Worm (Caenorhabditis elegans) whole organism, mixed stage, embryonic: ENCODE measurements around the gene nfx-1.

ENCODE experiments used
- ceh-43 ChIP-seq: fragments of 200-800 bp; sonication (Bioruptor generic); optimal IDR thresholded peaks from 2 replicates; lab custom pipeline; 2018; ENCODE audit warnings: mild to moderate bottlenecking, missing genetic modification characterization, moderate library complexity, missing compliant biosample characterization
- elt-1 ChIP-seq: sonication (generic microtip); optimal IDR thresholded peaks from 2 replicates; lab custom pipeline; 2017; ENCODE audit warnings: missing genetic modification characterization, mild to moderate bottlenecking, missing compliant biosample characterization, antibody characterized with exemption, moderate library complexity, borderline replicate concordance; ENCODE audit not compliant: insufficient read depth
- lin-13 ChIP-seq: fragments of 150-350 bp; optimal IDR thresholded peaks from 2 replicates; lab custom pipeline; 2014; ENCODE audit warnings: missing biosample characterization, missing genetic modification characterization
- lin-32 ChIP-seq: fragments of 200-800 bp; sonication (Bioruptor generic); optimal IDR thresholded peaks from 2 replicates; lab custom pipeline; 2018; ENCODE audit warnings: mild to moderate bottlenecking, missing genetic modification characterization, missing compliant biosample characterization
- mep-1 ChIP-seq: fragments of 150-350 bp; optimal IDR thresholded peaks from 2 replicates; lab custom pipeline; 2017; ENCODE audit warnings: missing biosample characterization, missing genetic modification reagents, missing genetic modification characterization, inconsistent platforms
- mls-2 ChIP-seq: sonication (generic microtip); optimal IDR thresholded peaks from 2 replicates; lab custom pipeline; 2016; ENCODE audit warnings: mild to moderate bottlenecking, missing genetic modification characterization, moderate library complexity, missing compliant biosample characterization
- nhr-2 ChIP-seq: fragments of 150-350 bp; optimal IDR thresholded peaks from 2 replicates; lab custom pipeline; 2014; ENCODE audit warnings: missing biosample characterization, missing genetic modification characterization
- nhr-76 ChIP-seq: sonication (generic microtip); optimal IDR thresholded peaks from 2 replicates; lab custom pipeline; 2017; ENCODE audit warnings: missing biosample characterization, missing genetic modification characterization
- pha-4 ChIP-seq: fragments of 150-350 bp; optimal IDR thresholded peaks from 2 replicates; lab custom pipeline; 2018; ENCODE audit warnings: missing biosample characterization, missing genetic modification reagents, missing genetic modification characterization
- snpc-4 ChIP-seq: fragments of 150-350 bp; optimal IDR thresholded peaks from 2 replicates; lab custom pipeline; 2014; ENCODE audit warnings: missing biosample characterization, missing genetic modification characterization
- unc-39 ChIP-seq: fragments of 150-350 bp; optimal IDR thresholded peaks from 2 replicates; lab custom pipeline; 2014; ENCODE audit warnings: missing biosample characterization, missing genetic modification characterization
- unc-62 ChIP-seq: fragments of 150-350 bp; optimal IDR thresholded peaks from 2 replicates; lab custom pipeline; 2014; ENCODE audit warnings: missing biosample characterization, missing genetic modification reagents, missing genetic modification characterization

DNA sequence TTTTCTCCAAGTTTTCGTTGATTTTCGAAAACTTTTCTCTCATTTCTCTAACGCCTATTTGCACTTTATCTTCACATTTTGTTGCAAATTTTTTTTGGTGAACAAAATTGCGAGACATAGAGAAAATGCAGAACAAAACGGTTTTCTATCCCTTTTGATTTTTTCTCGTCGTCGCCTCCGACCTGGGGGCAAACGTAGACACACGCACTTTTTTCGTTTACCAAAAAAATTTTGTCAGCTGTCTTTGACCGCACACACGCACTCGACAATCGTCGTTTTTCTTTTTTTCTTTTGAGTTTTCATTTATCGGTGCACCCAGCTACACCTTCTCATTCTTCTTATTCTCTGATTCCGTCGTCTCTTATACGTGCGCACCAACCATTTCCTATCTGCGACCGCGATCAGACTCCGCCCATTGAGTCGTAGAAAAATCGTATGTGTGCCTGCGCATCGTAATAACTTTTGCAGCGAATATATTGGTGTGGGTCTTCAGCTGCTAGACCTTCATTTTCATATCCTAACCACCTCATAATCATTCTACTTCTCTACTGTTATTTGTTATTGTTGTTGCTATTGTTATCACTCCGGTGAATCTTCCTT is 12.8 kb upstream of the nfx-1 start:
- TF ChIP-seq snpc-4 (tag; lab: Kevin White, UChicago) (no peak), unc-39 (tag; lab: Kevin White, UChicago) (no peak), unc-62 (no peak), nhr-2 (tag; lab: Kevin White, UChicago) (no peak), ceh-43 (GFP tag; lab: Kevin White, UChicago) (no peak), lin-13 (tag; lab: Kevin White, UChicago) (no peak), pha-4 (tag; lab: Kevin White, UChicago) (no peak), mls-2 (tag; lab: Kevin White, UChicago) (no peak), elt-1 (tag; lab: Kevin White, UChicago) (peak; percentile 30), lin-32 (no peak), nhr-76 (tag; lab: Kevin White, UChicago) (no peak), mep-1 (no peak)
